Fruit fly (Drosophila melanogaster) whole organism, embryonic: ENCODE measurements around the gene Cralbp.

Experiments
- Abd-B ChIP-seq: fragments of 200-800 bp; sonication (Bioruptor generic); optimal IDR thresholded peaks from 2 replicates; lab custom pipeline; 2018; ENCODE audit warnings: missing biosample characterization, mild to moderate bottlenecking, missing genetic modification characterization, moderate library complexity
- BEAF-32 ChIP-seq: fragments of 200-800 bp; sonication (Bioruptor generic); optimal IDR thresholded peaks from 3 replicates; lab custom pipeline; 2017; ENCODE audit warnings: missing biosample characterization, missing genetic modification characterization, mild to moderate bottlenecking, moderate library complexity, missing genetic modification reagents
- CG10267 ChIP-seq: fragments of 200-800 bp; sonication (Bioruptor generic); optimal IDR thresholded peaks from 2 replicates; lab custom pipeline; 2018; ENCODE audit warnings: missing biosample characterization, mild to moderate bottlenecking, missing genetic modification characterization, moderate library complexity
- CG10274 ChIP-seq: fragments of 200-800 bp; sonication (Bioruptor generic); optimal IDR thresholded peaks from 3 replicates; lab custom pipeline; 2017; ENCODE audit warnings: missing biosample characterization, mild to moderate bottlenecking, missing genetic modification characterization
- CG10654 ChIP-seq: fragments of 200-800 bp; sonication (Bioruptor generic); optimal IDR thresholded peaks from 2 replicates; lab custom pipeline; 2016; ENCODE audit warnings: missing biosample characterization, missing genetic modification characterization
- CG11456 ChIP-seq: fragments of 200-800 bp; sonication (Bioruptor generic); IDR thresholded peaks from 3 replicates; pipeline ENCODE4 v1.3.6; 2022; ENCODE audit warnings: missing biosample characterization, missing genetic modification characterization
- CG12155 ChIP-seq: fragments of 200-800 bp; sonication (Bioruptor generic); optimal IDR thresholded peaks from 3 replicates; lab custom pipeline; 2016; ENCODE audit warnings: missing biosample characterization, missing genetic modification characterization
- CG12299 ChIP-seq: fragments of 200-800 bp; sonication (Bioruptor generic); optimal IDR thresholded peaks from 2 replicates; lab custom pipeline; 2018; ENCODE audit warnings: missing biosample characterization, mild to moderate bottlenecking, missing genetic modification characterization
- CG12744 ChIP-seq: fragments of 200-800 bp; sonication (Bioruptor generic); optimal IDR thresholded peaks from 2 replicates; lab custom pipeline; 2016; ENCODE audit warnings: missing biosample characterization, missing genetic modification characterization
- CG13287 ChIP-seq: fragments of 200-800 bp; sonication (Bioruptor generic); IDR thresholded peaks from 2 replicates; pipeline ENCODE4 v1.3.6; 2022; ENCODE audit warnings: missing biosample characterization, missing genetic modification characterization; ENCODE audit not compliant: partially characterized antibody
- CG13424 ChIP-seq: fragments of 200-800 bp; sonication (Bioruptor generic); optimal IDR thresholded peaks from 2 replicates; lab custom pipeline; 2019; ENCODE audit warnings: missing biosample characterization, mild to moderate bottlenecking, missing genetic modification characterization, moderate library complexity
- CG1603 ChIP-seq: fragments of 200-800 bp; sonication (Bioruptor generic); optimal IDR thresholded peaks from 2 replicates; lab custom pipeline; 2019; ENCODE audit warnings: missing biosample characterization, mild to moderate bottlenecking, missing genetic modification characterization, moderate library complexity
- CG2116 ChIP-seq: fragments of 200-800 bp; sonication (Bioruptor generic); optimal IDR thresholded peaks from 3 replicates; lab custom pipeline; 2018; ENCODE audit warnings: missing biosample characterization, mild to moderate bottlenecking, missing genetic modification characterization
- CG2678 ChIP-seq: fragments of 200-800 bp; sonication (Bioruptor generic); optimal IDR thresholded peaks from 3 replicates; lab custom pipeline; 2019; ENCODE audit warnings: missing biosample characterization, mild to moderate bottlenecking, missing genetic modification characterization, moderate library complexity
- CG31441 ChIP-seq: fragments of 200-800 bp; sonication (Bioruptor generic); IDR thresholded peaks from 2 replicates; pipeline ENCODE4 v1.3.6; 2022; ENCODE audit warnings: missing biosample characterization, missing genetic modification characterization
- CG3163 ChIP-seq: fragments of 200-800 bp; sonication (Bioruptor generic); optimal IDR thresholded peaks from 3 replicates; lab custom pipeline; 2016; ENCODE audit warnings: missing biosample characterization, missing genetic modification characterization
- CG34422 ChIP-seq: fragments of 200-800 bp; sonication (Bioruptor generic); IDR thresholded peaks from 3 replicates; pipeline ENCODE4 v1.3.6; 2022; ENCODE audit warnings: missing biosample characterization, missing genetic modification characterization
- CG4424 ChIP-seq: fragments of 200-800 bp; sonication (Bioruptor generic); optimal IDR thresholded peaks from 3 replicates; lab custom pipeline; 2016; ENCODE audit warnings: missing biosample characterization, missing genetic modification characterization
- CG8290 ChIP-seq, 3 experiments: fragments of 200-800 bp; sonication (Bioruptor generic); optimal IDR thresholded peaks; 2 replicates each; lab custom pipeline; 2016 to 2019; ENCODE audit warnings: missing biosample characterization in 3 of 3, missing genetic modification characterization in 3 of 3, mild to moderate bottlenecking in 2 of 3, moderate library complexity in 1 of 3
- CTCF ChIP-seq: fragments of 200-800 bp; sonication (Bioruptor generic); optimal IDR thresholded peaks from 2 replicates; lab custom pipeline; 2017; ENCODE audit warnings: missing biosample characterization, mild to moderate bottlenecking, missing genetic modification characterization, moderate library complexity
- CoRest ChIP-seq: fragments of 200-800 bp; sonication (Bioruptor generic); optimal IDR thresholded peaks from 3 replicates; lab custom pipeline; 2018; ENCODE audit warnings: missing biosample characterization, mild to moderate bottlenecking, missing genetic modification characterization, moderate library complexity
- Dp ChIP-seq: fragments of 200-800 bp; sonication (Bioruptor generic); optimal IDR thresholded peaks from 2 replicates; lab custom pipeline; 2018; ENCODE audit warnings: missing biosample characterization, mild to moderate bottlenecking, missing genetic modification characterization, moderate library complexity
- Ets65A ChIP-seq: fragments of 200-800 bp; sonication (Bioruptor generic); peaks from one replicate; lab custom pipeline; 2016; ENCODE audit warnings: missing biosample characterization, missing genetic modification characterization
- Gsc ChIP-seq: fragments of 200-800 bp; sonication (Bioruptor generic); IDR thresholded peaks from 2 replicates; pipeline ENCODE4 v1.3.6; 2022; ENCODE audit warnings: missing biosample characterization, missing genetic modification characterization
- HLH4C ChIP-seq: fragments of 200-800 bp; sonication (Bioruptor generic); IDR thresholded peaks from 3 replicates; pipeline ENCODE4 v1.3.6; 2022; ENCODE audit warnings: missing biosample characterization, missing genetic modification characterization; ENCODE audit not compliant: partially characterized antibody
- HmgD ChIP-seq: fragments of 200-800 bp; sonication (Bioruptor generic); optimal IDR thresholded peaks from 3 replicates; lab custom pipeline; 2016; ENCODE audit warnings: missing biosample characterization, missing genetic modification characterization
- Hmr ChIP-seq: fragments of 200-800 bp; sonication (Bioruptor generic); optimal IDR thresholded peaks from 3 replicates; lab custom pipeline; 2017; ENCODE audit warnings: mild to moderate bottlenecking, missing biosample characterization, missing genetic modification reagents, missing genetic modification characterization
- Hsf ChIP-seq: fragments of 200-800 bp; sonication (Bioruptor generic); optimal IDR thresholded peaks from 3 replicates; lab custom pipeline; 2016; ENCODE audit warnings: missing biosample characterization, missing genetic modification characterization
- MTF-1 ChIP-seq: fragments of 200-800 bp; sonication (Bioruptor generic); optimal IDR thresholded peaks from 2 replicates; lab custom pipeline; 2018; ENCODE audit warnings: missing biosample characterization, mild to moderate bottlenecking, missing genetic modification characterization, borderline replicate concordance
- Mad ChIP-seq: fragments of 200-800 bp; sonication (Bioruptor generic); optimal IDR thresholded peaks from 2 replicates; lab custom pipeline; 2016; ENCODE audit warnings: missing biosample characterization, missing genetic modification characterization
- Med ChIP-seq: fragments of 200-800 bp; sonication (Bioruptor generic); peaks from one replicate; lab custom pipeline; 2016; ENCODE audit warnings: missing biosample characterization, missing genetic modification characterization, mild to moderate bottlenecking, inconsistent platforms, moderate library complexity
- Side ChIP-seq: fragments of 200-800 bp; sonication (Bioruptor generic); optimal IDR thresholded peaks from 2 replicates; lab custom pipeline; 2016; ENCODE audit warnings: missing biosample characterization, missing genetic modification characterization
- Sry-δ ChIP-seq: fragments of 200-800 bp; sonication (Bioruptor generic); optimal IDR thresholded peaks from 2 replicates; lab custom pipeline; 2016; ENCODE audit warnings: missing biosample characterization, missing genetic modification characterization
- TFAM ChIP-seq: fragments of 200-800 bp; sonication (Bioruptor generic); optimal IDR thresholded peaks from 2 replicates; lab custom pipeline; 2017; ENCODE audit warnings: missing biosample characterization, missing genetic modification characterization, inconsistent platforms
- ap ChIP-seq: fragments of 200-800 bp; sonication (Bioruptor generic); IDR thresholded peaks from 2 replicates; pipeline ENCODE4 v1.3.6; 2022; ENCODE audit warnings: missing biosample characterization, missing genetic modification characterization
- bcd ChIP-seq: fragments of 200-800 bp; sonication (Bioruptor generic); optimal IDR thresholded peaks from 2 replicates; lab custom pipeline; 2017; ENCODE audit warnings: missing biosample characterization, mild to moderate bottlenecking, missing genetic modification characterization
- crol ChIP-seq: fragments of 200-800 bp; sonication (Bioruptor generic); IDR thresholded peaks from 2 replicates; pipeline ENCODE4 v1.3.6; 2022; ENCODE audit warnings: missing biosample characterization, missing genetic modification characterization
- ftz-f1 ChIP-seq: fragments of 200-800 bp; sonication (Bioruptor generic); optimal IDR thresholded peaks from 2 replicates; lab custom pipeline; 2016; ENCODE audit warnings: missing biosample characterization, missing genetic modification characterization
- hb ChIP-seq: fragments of 200-800 bp; sonication (Bioruptor generic); IDR thresholded peaks from 3 replicates; pipeline ENCODE4 v1.3.6; 2022; ENCODE audit warnings: missing biosample characterization, missing genetic modification characterization; ENCODE audit not compliant: partially characterized antibody
- hkb ChIP-seq, 2 experiments: fragments of 200-800 bp in 1 of 2; fragments of >200 bp in 1 of 2; sonication (Bioruptor generic) in 1 of 2; IDR thresholded peaks in 1 of 2; optimal IDR thresholded peaks in 1 of 2; 2 replicates each; pipeline versions ENCODE4 v1.3.6 to Lab custom; 2017 to 2022; ENCODE audit warnings: missing biosample characterization in 1 of 2, missing genetic modification characterization in 1 of 2
- hth ChIP-seq: fragments of >200 bp; optimal IDR thresholded peaks from 2 replicates; lab custom pipeline; 2017; ENCODE audit warnings: inconsistent platforms
- insv ChIP-seq, 2 experiments: fragments of 200-800 bp; sonication (Bioruptor generic); optimal IDR thresholded peaks; 3 replicates each; lab custom pipeline; 2016 to 2018; ENCODE audit warnings: missing biosample characterization in 2 of 2, missing genetic modification characterization in 2 of 2
- knrl ChIP-seq: fragments of 200-800 bp; sonication (Bioruptor generic); IDR thresholded peaks from 3 replicates; pipeline ENCODE4 v1.3.6; 2022; ENCODE audit warnings: missing biosample characterization, missing genetic modification characterization; ENCODE audit not compliant: partially characterized antibody
- nerfin-1 ChIP-seq: fragments of 200-800 bp; sonication (Bioruptor generic); optimal IDR thresholded peaks from 3 replicates; lab custom pipeline; 2019; ENCODE audit warnings: missing biosample characterization, mild to moderate bottlenecking, missing genetic modification characterization, moderate library complexity
- phol ChIP-seq: fragments of 200-800 bp; sonication (Bioruptor generic); optimal IDR thresholded peaks from 3 replicates; lab custom pipeline; 2018; ENCODE audit warnings: missing biosample characterization, mild to moderate bottlenecking, missing genetic modification characterization, moderate library complexity
- pita ChIP-seq: fragments of 200-800 bp; sonication (Bioruptor generic); optimal IDR thresholded peaks from 2 replicates; lab custom pipeline; 2017; ENCODE audit warnings: missing biosample characterization, mild to moderate bottlenecking, missing genetic modification characterization
- slbo ChIP-seq: fragments of 200-800 bp; sonication (Bioruptor generic); IDR thresholded peaks from 2 replicates; pipeline ENCODE4 v1.3.6; 2022; ENCODE audit warnings: missing biosample characterization, missing genetic modification characterization
- sob ChIP-seq: fragments of 200-800 bp; sonication (Bioruptor generic); IDR thresholded peaks from 2 replicates; pipeline ENCODE4 v1.3.6; 2022; ENCODE audit warnings: missing biosample characterization, missing genetic modification characterization
- sug ChIP-seq: fragments of 200-800 bp; optimal IDR thresholded peaks from 2 replicates; lab custom pipeline; 2019; ENCODE audit warnings: missing biosample characterization, mild to moderate bottlenecking, missing genetic modification characterization, moderate library complexity
- vnd ChIP-seq: fragments of 200-800 bp; sonication (Bioruptor generic); IDR thresholded peaks from 3 replicates; pipeline ENCODE4 v1.3.6; 2022; ENCODE audit warnings: missing biosample characterization, missing genetic modification characterization; ENCODE audit not compliant: partially characterized antibody

Cralbp gene

DNA sequence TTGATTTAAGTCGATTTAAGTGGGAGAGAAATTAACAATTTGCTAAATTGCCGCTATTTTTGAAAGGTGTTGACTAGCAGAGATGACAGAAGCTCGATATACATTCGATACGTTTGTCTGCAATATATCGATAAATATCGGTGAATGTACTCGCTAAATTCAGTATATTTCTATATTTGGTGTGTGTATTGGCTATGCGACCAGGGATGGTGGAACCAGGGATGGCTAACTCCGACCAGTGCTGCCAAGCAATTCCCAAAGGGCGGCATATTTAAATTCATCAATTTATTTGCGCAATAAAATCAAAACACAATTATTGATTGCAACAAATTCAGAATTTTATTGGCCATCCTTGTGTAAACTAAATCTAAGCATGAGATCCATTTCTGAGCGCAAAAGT lies 26.5 kb upstream of the Cralbp start, which contains the start of gene mad2 (continued):
- TF ChIP-seq CG8290 (GFP tag; optimal IDR thresholded peaks at IDR 0.05; lab: Kevin White, UChicago) (no peak), CG8290 (tag; optimal IDR thresholded peaks at IDR 0.05; lab: Kevin White, UChicago) (peak in 1 of 2 experiments; percentile 92), phol (tag; lab: Kevin White, UChicago) (peak; percentile 41), TFAM (GFP tag; lab: Kevin White, UChicago) (no peak), bcd (GFP tag; lab: Kevin White, UChicago) (no peak), crol (no peak), hth (lab: Kevin White, UChicago) (no peak), Gsc (GFP tag; lab: Robert Waterston, UW) (no peak), CG3163 (GFP tag; lab: Kevin White, UChicago) (no peak), pita (GFP tag; lab: Kevin White, UChicago) (peak; percentile 94), CG12155 (GFP tag; lab: Kevin White, UChicago) (peak; percentile 52), CG10654 (GFP tag; lab: Kevin White, UChicago) (no peak), CG31441 (GFP tag; lab: Robert Waterston, UW) (no peak), Hmr (GFP tag; lab: Kevin White, UChicago) (peak; percentile 75), BEAF-32 (GFP tag; lab: Kevin White, UChicago) (peak; percentile 74), Ets65A (peak; percentile 93), knrl (GFP tag; lab: Robert Waterston, UW) (peak; percentile 63; the same call in 2 of the 3 replicates), vnd (GFP tag; lab: Robert Waterston, UW) (peak; percentile 52; the same call in 1 of the 3 replicates), Side (GFP tag; lab: Kevin White, UChicago) (no peak), CG13424 (tag; lab: Kevin White, UChicago) (peak; percentile 35), CG10274 (GFP tag; lab: Kevin White, UChicago) (no peak), CoRest (tag; lab: Kevin White, UChicago) (peak; percentile 69), nerfin-1 (no peak), CTCF (GFP tag; lab: Kevin White, UChicago) (peak; percentile 31), insv (GFP tag; optimal IDR thresholded peaks at IDR 0.05; lab: Kevin White, UChicago) (peak in 1 of 2 experiments; percentile 44), MTF-1 (GFP tag; lab: Kevin White, UChicago) (no peak), CG1603 (tag; lab: Kevin White, UChicago) (peak; percentile 93), Abd-B (GFP tag; lab: Kevin White, UChicago) (peak; percentile 6), CG2116 (GFP tag; lab: Kevin White, UChicago) (peak; percentile 79), CG2678 (tag; lab: Kevin White, UChicago) (no peak), sug (tag; lab: Kevin White, UChicago) (peak; percentile 25), HmgD (GFP tag; lab: Kevin White, UChicago) (peak; percentile 81), ap (GFP tag; lab: Robert Waterston, UW) (no peak), Dp (GFP tag; lab: Kevin White, UChicago) (peak; percentile 100), CG34422 (0 out of 3 replicates have a peak, but pooled peaks have one; percentile 40), CG10267 (tag; lab: Kevin White, UChicago) (peak; percentile 58), CG12299 (tag; lab: Kevin White, UChicago) (peak; percentile 15), CG12744 (GFP tag; lab: Kevin White, UChicago) (no peak), Med (GFP tag; lab: Kevin White, UChicago) (peak; percentile 86), Mad (GFP tag; lab: Kevin White, UChicago) (peak; percentile 47), ftz-f1 (GFP tag; lab: Kevin White, UChicago) (no peak), CG4424 (GFP tag; lab: Kevin White, UChicago) (no peak), sob (GFP tag; lab: Robert Waterston, UW) (0 out of 2 replicates have a peak, but pooled peaks have one; percentile 38), slbo (GFP tag; lab: Robert Waterston, UW) (no peak), CG13287 (GFP tag; lab: Robert Waterston, UW) (peak; percentile 81), HLH4C (GFP tag; lab: Robert Waterston, UW) (peak; percentile 65), hb (GFP tag; lab: Robert Waterston, UW) (peak; percentile 61; the same call in 2 of the 3 replicates), CG11456 (GFP tag; lab: Robert Waterston, UW) (peak; percentile 20; the same call in 1 of the 3 replicates), Sry-δ (GFP tag; lab: Kevin White, UChicago) (peak; percentile 94), Hsf (GFP tag; lab: Kevin White, UChicago) (peak; percentile 54), hkb (optimal IDR thresholded peaks at IDR 0.05; lab: Kevin White, UChicago) (peak; percentile 72), hkb (GFP tag; IDR thresholded peaks at IDR 0.05; lab: Robert Waterston, UW) (no peak)
